Fruit fly (Drosophila melanogaster): ENCODE results near the gene Marf.

Marf gene

dm6 chrX:6353613-6353986 is 12.1 kb upstream of the Marf start (continued):
- no peak; the same call in 2 of the 3 replicates for TF ChIP-seq CG6175 (GFP tag; IDR thresholded peaks at IDR 0.05)
- TF ChIP-seq CG12299 (tag; optimal IDR thresholded peaks at IDR 0.05), result peak; percentile 89
- peak; percentile 66 for TF ChIP-seq Nf-YA (GFP tag; IDR thresholded peaks at IDR 0.05)
- peak; percentile 84 for TF ChIP-seq CG4424 (GFP tag; optimal IDR thresholded peaks at IDR 0.05)
- no peak for TF ChIP-seq mld (GFP tag; IDR thresholded peaks at IDR 0.05; ENCODE audit: partially characterized antibody)
- peak; percentile 60 for TF ChIP-seq Taf1 (GFP tag; IDR thresholded peaks at IDR 0.05)
- TF ChIP-seq Drgx (GFP tag; IDR thresholded peaks at IDR 0.05), result peak; percentile 63
- peak; percentile 72 for TF ChIP-seq Hsf (GFP tag; optimal IDR thresholded peaks at IDR 0.05)
- TF ChIP-seq Dip3 (GFP tag; optimal IDR thresholded peaks at IDR 0.05), result peak; percentile 13
- TF ChIP-seq Awh (GFP tag; IDR thresholded peaks at IDR 0.05), result peak; percentile 53; the same call in 1 of the 2 replicates
- no peak for TF ChIP-seq luna (GFP tag; optimal IDR thresholded peaks at IDR 0.05)
- TF ChIP-seq CG9876 (GFP tag; optimal IDR thresholded peaks at IDR 0.05), result no peak
- peak; percentile 31; the same call in 1 of the 2 replicates for TF ChIP-seq GATAe (GFP tag; conservative IDR thresholded peaks at IDR 0.05)
- TF ChIP-seq CG4404 (GFP tag; IDR thresholded peaks at IDR 0.05), result peak; percentile 72
- no peak for TF ChIP-seq amos (GFP tag; IDR thresholded peaks at IDR 0.05; ENCODE audit: partially characterized antibody)
- peak; percentile 89 for TF ChIP-seq Xrp1 (GFP tag; IDR thresholded peaks at IDR 0.05)
- TF ChIP-seq PHDP (tag; optimal IDR thresholded peaks at IDR 0.05), result peak; percentile 90
- TF ChIP-seq gem (tag; optimal IDR thresholded peaks at IDR 0.05), result peak; percentile 95
- peak; percentile 84 for TF ChIP-seq Asciz (GFP tag; optimal IDR thresholded peaks at IDR 0.05)
- peak; percentile 91 for TF ChIP-seq Hmr (GFP tag; optimal IDR thresholded peaks at IDR 0.05)
- TF ChIP-seq CG17802 (tag; optimal IDR thresholded peaks at IDR 0.05), result peak; percentile 39
- TF ChIP-seq Hr3 (GFP tag; optimal IDR thresholded peaks at IDR 0.05), result peak; percentile 81
- peak; percentile 57 for TF ChIP-seq MTF-1 (GFP tag; optimal IDR thresholded peaks at IDR 0.05; ENCODE audit: borderline replicate concordance)
- no peak for TF ChIP-seq HmgD (GFP tag; optimal IDR thresholded peaks at IDR 0.05)
- peak; percentile 81 for TF ChIP-seq CG16815 (GFP tag; optimal IDR thresholded peaks at IDR 0.05)
- TF ChIP-seq CG5953 (GFP tag; IDR thresholded peaks at IDR 0.05), result peak; percentile 76
- no peak for TF ChIP-seq CG9609 (GFP tag; optimal IDR thresholded peaks at IDR 0.05)
- TF ChIP-seq pan (optimal IDR thresholded peaks at IDR 0.05), result no peak
- TF ChIP-seq pan (GFP tag; optimal IDR thresholded peaks at IDR 0.05 in 1 of 2, IDR thresholded peaks at IDR 0.05 in 1 of 2), result peak in 1 of 2 experiments; percentile 80
- TF ChIP-seq CG10147 (GFP tag; optimal IDR thresholded peaks at IDR 0.05), result peak; percentile 87
- no peak for TF ChIP-seq Ets97D (GFP tag; optimal IDR thresholded peaks at IDR 0.05)
- peak; percentile 84 for TF ChIP-seq D19A (tag; optimal IDR thresholded peaks at IDR 0.05)
- TF ChIP-seq CG9817 (tag; optimal IDR thresholded peaks at IDR 0.05), result peak; percentile 84
- peak; percentile 52; the same call in 1 of the 2 replicates for TF ChIP-seq sim (GFP tag; IDR thresholded peaks at IDR 0.05)
- TF ChIP-seq CG8478 (optimal IDR thresholded peaks at IDR 0.05), result no peak
- no peak for TF ChIP-seq CkIIα-i1 (GFP tag; IDR thresholded peaks at IDR 0.05)
- no peak for TF ChIP-seq ERR (GFP tag; optimal IDR thresholded peaks at IDR 0.05)
- peak; percentile 57 to 77 for TF ChIP-seq dpn (GFP tag; optimal IDR thresholded peaks at IDR 0.05)
- TF ChIP-seq Bteb2 (GFP tag; optimal IDR thresholded peaks at IDR 0.05), result no peak
- no peak for TF ChIP-seq NC2α (GFP tag; optimal IDR thresholded peaks at IDR 0.05)
- TF ChIP-seq zen2 (GFP tag; IDR thresholded peaks at IDR 0.05; ENCODE audit: partially characterized antibody), result no peak
- peak; percentile 67; the same call in 2 of the 3 replicates for TF ChIP-seq CG11093 (GFP tag; IDR thresholded peaks at IDR 0.05)
- TF ChIP-seq Mad (GFP tag; optimal IDR thresholded peaks at IDR 0.05), result peak; percentile 50
- no peak for TF ChIP-seq vfl (GFP tag; optimal IDR thresholded peaks at IDR 0.05)
- peak; percentile 84 for TF ChIP-seq Dbx (GFP tag; IDR thresholded peaks at IDR 0.05)
- peak; percentile 86 for TF ChIP-seq bcd (GFP tag; optimal IDR thresholded peaks at IDR 0.05)
- TF ChIP-seq Poxn (GFP tag; IDR thresholded peaks at IDR 0.05), result peak; percentile 48; the same call in 1 of the 2 replicates

Data from whole organism, embryonic.